Worm (Caenorhabditis elegans) whole organism, young adult: ENCODE results near the gene B0457.6.

Source experiments
- C17E4.6 ChIP-seq: fragments of 200-800 bp; sonication (Bioruptor generic); IDR thresholded peaks from 2 replicates; pipeline ENCODE4 v1.3.6; 2022; ENCODE audit warnings: missing genetic modification reagents, missing genetic modification characterization, missing compliant biosample characterization
- F22D6.2 ChIP-seq: sonication (generic microtip); optimal IDR thresholded peaks from 2 replicates; lab custom pipeline; 2016; ENCODE audit warnings: mild to moderate bottlenecking, missing genetic modification characterization, missing compliant biosample characterization
- F37B4.10 ChIP-seq: fragments of 200-800 bp; sonication (Bioruptor generic); IDR thresholded peaks from 2 replicates; pipeline ENCODE4 v1.3.6; 2022; ENCODE audit warnings: missing genetic modification characterization, missing compliant biosample characterization
- F39B2.1 ChIP-seq: fragments of 200-800 bp; sonication (Bioruptor generic); IDR thresholded peaks from 2 replicates; pipeline ENCODE4 v1.3.6; 2022; ENCODE audit warnings: missing genetic modification reagents, missing genetic modification characterization, missing compliant biosample characterization
- F49E8.2 ChIP-seq: sonication (generic microtip); optimal IDR thresholded peaks from 3 replicates; lab custom pipeline; 2017; ENCODE audit warnings: missing genetic modification characterization, mild to moderate bottlenecking, missing compliant biosample characterization, antibody characterized with exemption, moderate library complexity; ENCODE audit not compliant: insufficient read depth
- ama-1 ChIP-seq, 3 experiments: fragments of 150-350 bp in 1 of 3; sonication (generic microtip) in 2 of 3; optimal IDR thresholded peaks; 2 replicates each; lab custom pipeline; 2014 to 2018; ENCODE audit warnings: missing biosample characterization in 2 of 3, missing genetic modification characterization in 2 of 3, missing genetic modification reagents in 2 of 3
- ceh-100 ChIP-seq: fragments of 200-800 bp; sonication (Bioruptor generic); IDR thresholded peaks from 2 replicates; pipeline ENCODE4 v1.3.6; 2022; ENCODE audit warnings: missing genetic modification reagents, missing genetic modification characterization, missing compliant biosample characterization
- ceh-91 ChIP-seq: fragments of 200-800 bp; sonication (Bioruptor generic); IDR thresholded peaks from 2 replicates; pipeline ENCODE4 v1.3.6; 2022; ENCODE audit warnings: missing genetic modification reagents, missing genetic modification characterization, missing compliant biosample characterization
- chd-7 ChIP-seq: sonication (generic microtip); optimal IDR thresholded peaks from 2 replicates; lab custom pipeline; 2016; ENCODE audit warnings: mild to moderate bottlenecking, missing genetic modification characterization, moderate library complexity, missing compliant biosample characterization
- let-607 ChIP-seq, 2 experiments: fragments of 200-800 bp in 1 of 2; sonication (Bioruptor generic) in 1 of 2; sonication (generic microtip) in 1 of 2; optimal IDR thresholded peaks; 2 replicates each; lab custom pipeline; 2016 to 2018; ENCODE audit warnings: mild to moderate bottlenecking in 2 of 2, missing compliant biosample characterization in 2 of 2, missing genetic modification characterization in 2 of 2, moderate library complexity in 2 of 2, missing genotype in 1 of 2
- sea-2 ChIP-seq: fragments of 200-800 bp; sonication (Bioruptor generic); IDR thresholded peaks from 2 replicates; pipeline ENCODE4 v1.3.6; 2022; ENCODE audit warnings: missing genetic modification characterization, missing compliant biosample characterization
- snpc-4 ChIP-seq, 5 experiments: fragments of 150-350 bp in 1 of 5; sonication (generic microtip) in 4 of 5; optimal IDR thresholded peaks; 2 replicates each; lab custom pipeline; 2014 to 2018; ENCODE audit warnings: missing genetic modification characterization in 5 of 5, missing biosample characterization in 3 of 5, antibody characterized with exemption in 2 of 5, mild to moderate bottlenecking in 2 of 5, missing compliant biosample characterization in 2 of 5, missing genotype in 2 of 5, moderate library complexity in 2 of 5, missing genetic modification reagents in 1 of 5
- sptf-2 ChIP-seq: fragments of 200-800 bp; sonication (Bioruptor generic); optimal IDR thresholded peaks from 2 replicates; lab custom pipeline; 2018; ENCODE audit warnings: mild to moderate bottlenecking, missing genetic modification characterization, missing compliant biosample characterization

DNA sequence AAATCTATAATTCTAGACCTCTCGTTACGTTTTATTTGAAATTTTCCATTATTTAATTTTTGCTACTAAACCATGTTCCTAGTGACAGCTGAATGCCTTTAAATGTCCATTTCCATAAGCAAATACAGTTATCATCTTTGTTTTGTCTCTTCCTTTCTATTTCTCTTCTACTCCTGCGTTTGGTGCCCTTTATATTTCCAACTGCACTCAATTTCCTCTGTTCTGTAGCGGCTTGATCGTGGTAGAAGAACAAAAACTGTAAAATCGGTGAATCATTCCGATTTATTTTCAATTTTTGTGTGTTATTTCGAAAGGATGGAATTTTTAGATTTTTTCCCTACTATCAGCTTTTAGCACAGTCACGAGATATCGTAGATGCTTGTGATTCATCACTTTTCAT lies 26.3 kb upstream of the B0457.6 start:
- TF ChIP-seq F37B4.10 (no peak), snpc-4 (GFP tag; optimal IDR thresholded peaks at IDR 0.05; lab: Kevin White, UChicago) (no peak), snpc-4 (tag; optimal IDR thresholded peaks at IDR 0.05; lab: Kevin White, UChicago) (no peak), sea-2 (GFP tag; lab: Robert Waterston, UW) (no peak), F49E8.2 (tag; lab: Kevin White, UChicago) (no peak), F22D6.2 (no peak), ama-1 (optimal IDR thresholded peaks at IDR 0.05; lab: Kevin White, UChicago) (no peak), ama-1 (GFP tag; optimal IDR thresholded peaks at IDR 0.05; lab: Kevin White, UChicago) (no peak), ceh-100 (no peak), F39B2.1 (GFP tag; lab: Robert Waterston, UW) (no peak), C17E4.6 (GFP tag; lab: Robert Waterston, UW) (no peak), chd-7 (tag; lab: Kevin White, UChicago) (no peak), sptf-2 (no peak), let-607 (tag; optimal IDR thresholded peaks at IDR 0.05; lab: Kevin White, UChicago) (no peak), ceh-91 (GFP tag; lab: Robert Waterston, UW) (no peak)
